Worm (Caenorhabditis elegans) whole organism, late embryonic: ENCODE data around the gene cpb-2.

ENCODE experiments used
- C38D4.7 ChIP-seq: fragments of 200-800 bp; sonication (Bioruptor generic); optimal IDR thresholded peaks from 2 replicates; lab custom pipeline; 2018; ENCODE audit warnings: mild to moderate bottlenecking, missing genetic modification characterization, moderate library complexity, missing compliant biosample characterization
- F13H6.1 ChIP-seq: sonication (generic microtip); optimal IDR thresholded peaks from 2 replicates; lab custom pipeline; 2016; ENCODE audit warnings: missing genetic modification characterization, missing compliant biosample characterization
- K09A11.1 ChIP-seq: sonication (generic microtip); optimal IDR thresholded peaks from 2 replicates; lab custom pipeline; 2017; ENCODE audit warnings: antibody characterized with exemption, mild to moderate bottlenecking, missing genetic modification characterization, missing compliant biosample characterization; ENCODE audit not compliant: insufficient read depth
- Y22D7AL.16 ChIP-seq: sonication (generic microtip); optimal IDR thresholded peaks from 2 replicates; lab custom pipeline; 2016; ENCODE audit warnings: missing genetic modification characterization, missing compliant biosample characterization
- ahr-1 ChIP-seq: sonication (generic microtip); optimal IDR thresholded peaks from 2 replicates; lab custom pipeline; 2016; ENCODE audit warnings: missing genetic modification characterization, missing compliant biosample characterization
- ama-1 ChIP-seq: fragments of 150-350 bp; optimal IDR thresholded peaks from 2 replicates; lab custom pipeline; 2014
- ceh-14 ChIP-seq: sonication (generic microtip); optimal IDR thresholded peaks from 2 replicates; lab custom pipeline; 2016; ENCODE audit warnings: missing genotype, missing genetic modification characterization, missing compliant biosample characterization
- ceh-19 ChIP-seq: fragments of 200-800 bp; sonication (Bioruptor generic); optimal IDR thresholded peaks from 2 replicates; lab custom pipeline; 2018; ENCODE audit warnings: mild to moderate bottlenecking, missing genetic modification characterization, missing compliant biosample characterization
- ceh-2 ChIP-seq: sonication (generic microtip); optimal IDR thresholded peaks from 2 replicates; lab custom pipeline; 2016; ENCODE audit warnings: missing genotype, missing genetic modification characterization, missing compliant biosample characterization
- ceh-22 ChIP-seq: sonication (generic microtip); optimal IDR thresholded peaks from 2 replicates; lab custom pipeline; 2017; ENCODE audit warnings: missing biosample characterization, missing genetic modification characterization
- ceh-31 ChIP-seq: sonication (generic microtip); optimal IDR thresholded peaks from 2 replicates; lab custom pipeline; 2016; ENCODE audit warnings: missing genetic modification characterization, missing compliant biosample characterization
- ceh-34 ChIP-seq: sonication (generic microtip); optimal IDR thresholded peaks from 2 replicates; lab custom pipeline; 2016; ENCODE audit warnings: mild to moderate bottlenecking, missing genetic modification characterization, missing compliant biosample characterization
- ceh-45 ChIP-seq: fragments of 200-800 bp; sonication (Bioruptor generic); IDR thresholded peaks from 2 replicates; pipeline ENCODE4 v1.3.6; 2022; ENCODE audit warnings: missing genetic modification reagents, missing genetic modification characterization, missing compliant biosample characterization
- ceh-48 ChIP-seq: sonication (generic microtip); optimal IDR thresholded peaks from 2 replicates; lab custom pipeline; 2016; ENCODE audit warnings: missing genetic modification characterization, inconsistent platforms, missing compliant biosample characterization
- ceh-6 ChIP-seq: fragments of 200-800 bp; sonication (Bioruptor generic); optimal IDR thresholded peaks from 2 replicates; lab custom pipeline; 2018; ENCODE audit warnings: mild to moderate bottlenecking, missing genetic modification characterization, missing compliant biosample characterization
- dmd-4 ChIP-seq: sonication (generic microtip); optimal IDR thresholded peaks from 2 replicates; lab custom pipeline; 2016; ENCODE audit warnings: borderline replicate concordance, missing genetic modification characterization, missing compliant biosample characterization
- elt-2 ChIP-seq: sonication (generic microtip); optimal IDR thresholded peaks from 2 replicates; lab custom pipeline; 2016; ENCODE audit warnings: missing genetic modification reagents, missing genetic modification characterization, missing compliant biosample characterization
- eyg-1 ChIP-seq: sonication (generic microtip); optimal IDR thresholded peaks from 2 replicates; lab custom pipeline; 2016; ENCODE audit warnings: missing genotype, missing genetic modification characterization, missing compliant biosample characterization
- fax-1 ChIP-seq: sonication (generic microtip); optimal IDR thresholded peaks from 2 replicates; lab custom pipeline; 2016; ENCODE audit warnings: missing genotype, missing genetic modification characterization, missing compliant biosample characterization
- fkh-10 ChIP-seq: fragments of 150-350 bp; optimal IDR thresholded peaks from 2 replicates; lab custom pipeline; 2014; ENCODE audit warnings: missing biosample characterization, missing genetic modification reagents, missing genetic modification characterization
- hlh-13 ChIP-seq: fragments of 200-800 bp; sonication (Bioruptor generic); optimal IDR thresholded peaks from 2 replicates; lab custom pipeline; 2018; ENCODE audit warnings: mild to moderate bottlenecking, missing genetic modification characterization, missing compliant biosample characterization
- hlh-15 ChIP-seq: sonication (generic microtip); optimal IDR thresholded peaks from 2 replicates; lab custom pipeline; 2016; ENCODE audit warnings: missing genetic modification characterization, missing compliant biosample characterization
- hlh-8 ChIP-seq: sonication (generic microtip); optimal IDR thresholded peaks from 2 replicates; lab custom pipeline; 2016; ENCODE audit warnings: missing genotype, missing genetic modification characterization, missing compliant biosample characterization
- lin-11 ChIP-seq: fragments of 200-800 bp; sonication (Bioruptor generic); optimal IDR thresholded peaks from 2 replicates; lab custom pipeline; 2018; ENCODE audit warnings: mild to moderate bottlenecking, missing genetic modification characterization, missing compliant biosample characterization
- mec-3 ChIP-seq: sonication (generic microtip); optimal IDR thresholded peaks from 2 replicates; lab custom pipeline; 2016; ENCODE audit warnings: borderline replicate concordance, missing genetic modification characterization, missing compliant biosample characterization
- nhr-11 ChIP-seq: fragments of 150-350 bp; optimal IDR thresholded peaks from 2 replicates; lab custom pipeline; 2014; ENCODE audit warnings: missing biosample characterization, missing genetic modification characterization
- pag-3 ChIP-seq: sonication (generic microtip); optimal IDR thresholded peaks from 2 replicates; lab custom pipeline; 2016; ENCODE audit warnings: missing compliant biosample characterization, missing genetic modification characterization, borderline replicate concordance
- pax-1 ChIP-seq: fragments of 150-350 bp; optimal IDR thresholded peaks from 2 replicates; lab custom pipeline; 2014; ENCODE audit warnings: missing biosample characterization, missing genetic modification characterization
- pha-4 ChIP-seq: fragments of 150-350 bp; optimal IDR thresholded peaks from 2 replicates; lab custom pipeline; 2018; ENCODE audit warnings: missing biosample characterization, missing genetic modification reagents, missing genetic modification characterization
- pqm-1 ChIP-seq: sonication (generic microtip); optimal IDR thresholded peaks from 2 replicates; lab custom pipeline; 2016; ENCODE audit warnings: missing genetic modification characterization, missing compliant biosample characterization
- pros-1 ChIP-seq: fragments of 150-350 bp; optimal IDR thresholded peaks from 2 replicates; lab custom pipeline; 2014; ENCODE audit warnings: missing biosample characterization, missing genetic modification reagents, missing genetic modification characterization
- ref-2 ChIP-seq: sonication (generic microtip); optimal IDR thresholded peaks from 2 replicates; lab custom pipeline; 2016; ENCODE audit warnings: missing genetic modification characterization, missing compliant biosample characterization
- rnt-1 ChIP-seq: sonication (generic microtip); optimal IDR thresholded peaks from 2 replicates; lab custom pipeline; 2016; ENCODE audit warnings: missing genetic modification characterization, missing compliant biosample characterization
- syd-9 ChIP-seq: sonication (generic microtip); optimal IDR thresholded peaks from 2 replicates; lab custom pipeline; 2016; ENCODE audit warnings: mild to moderate bottlenecking, missing genetic modification characterization, moderate library complexity, missing compliant biosample characterization
- tbx-2 ChIP-seq: sonication (generic microtip); optimal IDR thresholded peaks from 2 replicates; lab custom pipeline; 2016; ENCODE audit warnings: missing genetic modification characterization, missing compliant biosample characterization
- unc-3 ChIP-seq, 2 experiments: fragments of 200-800 bp in 1 of 2; sonication (Bioruptor generic) in 1 of 2; sonication (generic microtip) in 1 of 2; conservative IDR thresholded peaks in 1 of 2; optimal IDR thresholded peaks in 1 of 2; 2 replicates each; pipeline versions ENCODE4 v1.3.6 to Lab custom; 2016 to 2022; ENCODE audit warnings: missing compliant biosample characterization in 2 of 2, missing genetic modification characterization in 2 of 2, missing genetic modification reagents in 1 of 2
- unc-42 ChIP-seq: sonication (generic microtip); optimal IDR thresholded peaks from 2 replicates; lab custom pipeline; 2016; ENCODE audit warnings: missing genotype, missing genetic modification characterization, missing compliant biosample characterization
- unc-55 ChIP-seq: sonication (generic microtip); optimal IDR thresholded peaks from 2 replicates; lab custom pipeline; 2017; ENCODE audit warnings: missing biosample characterization, missing genetic modification reagents, missing genetic modification characterization
- zip-5 ChIP-seq: sonication (generic microtip); optimal IDR thresholded peaks from 2 replicates; lab custom pipeline; 2016; ENCODE audit warnings: missing genetic modification characterization, missing compliant biosample characterization
- ztf-16 ChIP-seq: sonication (generic microtip); optimal IDR thresholded peaks from 2 replicates; lab custom pipeline; 2017; ENCODE audit warnings: missing genetic modification characterization, missing compliant biosample characterization

cpb-2 gene

ce11 chrII:6207252-6207651 is 14.7 kb downstream of the cpb-2 start:
- TF ChIP-seq ama-1 (lab: Kevin White, UChicago): no peak
- no peak for TF ChIP-seq fax-1 (tag; lab: Kevin White, UChicago)
- no peak for TF ChIP-seq syd-9
- peak; percentile 52 for TF ChIP-seq unc-42 (tag; lab: Kevin White, UChicago)
- no peak for TF ChIP-seq zip-5 (tag; lab: Kevin White, UChicago)
- TF ChIP-seq ceh-14: no peak

DNA sequence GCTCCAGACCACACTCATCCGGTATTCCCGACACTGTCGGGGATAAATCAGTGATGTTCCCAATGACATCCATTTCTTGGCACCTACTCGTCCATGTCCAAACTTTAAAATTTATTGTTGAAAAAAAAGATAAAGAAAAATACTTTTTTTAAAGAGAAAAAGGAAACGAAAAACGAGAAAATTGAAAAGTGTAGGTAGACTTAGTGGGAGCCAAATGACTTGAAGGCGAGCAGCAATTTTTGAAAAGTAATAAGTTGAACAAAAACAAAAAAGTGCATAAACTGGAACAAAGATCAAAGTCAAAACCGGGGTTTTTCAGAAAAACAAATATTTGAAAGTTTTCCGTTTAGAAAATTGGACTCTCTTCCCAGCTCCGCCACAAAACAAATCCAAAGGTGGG is 15.5 kb downstream of the cpb-2 start, which contains the start of gene daf-37:
TSS of gene daf-37 (minus strand) at position 101 of the 400 bp plus-strand sequence.
- TF ChIP-seq Y22D7AL.16 (tag; lab: Kevin White, UChicago) (no peak), F13H6.1 (tag; lab: Kevin White, UChicago) (no peak), ceh-14 (no peak), K09A11.1 (tag; lab: Kevin White, UChicago) (no peak), hlh-13 (GFP tag; lab: Kevin White, UChicago) (no peak), ceh-2 (tag; lab: Kevin White, UChicago) (no peak), ztf-16 (tag; lab: Kevin White, UChicago) (no peak), dmd-4 (tag; lab: Kevin White, UChicago) (no peak), pag-3 (tag; lab: Kevin White, UChicago) (no peak), fkh-10 (GFP tag; lab: Kevin White, UChicago) (no peak), eyg-1 (tag; lab: Kevin White, UChicago) (no peak), pax-1 (tag; lab: Kevin White, UChicago) (no peak), unc-3 (GFP tag; conservative IDR thresholded peaks at IDR 0.05; lab: Robert Waterston, UW) (no peak), unc-3 (tag; optimal IDR thresholded peaks at IDR 0.05; lab: Kevin White, UChicago) (no peak), nhr-11 (no peak), ceh-48 (tag; lab: Kevin White, UChicago) (no peak)

DNA sequence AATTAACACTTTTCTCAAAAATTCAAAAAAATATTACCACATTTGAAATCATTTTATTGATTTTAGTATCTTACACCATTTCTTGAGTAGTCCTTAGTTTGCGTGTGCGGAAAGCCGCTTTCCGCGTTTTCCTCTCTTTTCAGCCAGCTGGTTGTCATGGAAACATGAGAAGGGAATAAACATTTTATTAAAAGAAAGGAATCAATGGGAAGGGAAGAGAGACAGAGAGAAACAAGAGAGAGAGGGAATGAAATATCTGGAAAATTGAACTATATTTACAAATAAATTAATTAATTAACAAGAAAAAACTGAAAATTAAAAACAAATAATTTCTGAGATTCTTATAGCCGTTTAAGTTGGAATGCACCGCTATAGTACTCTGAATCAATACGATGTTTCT is 26.8 kb downstream of the cpb-2 start, which contains the start of gene mks-2:
TSS of gene mks-2 (minus strand) at position 101 of the 400 bp plus-strand sequence.
- TF ChIP-seq mec-3 (no peak), pros-1 (no peak), hlh-15 (no peak), ceh-45 (GFP tag; lab: Robert Waterston, UW) (no peak), pax-1 (tag; lab: Kevin White, UChicago) (no peak), ceh-31 (tag; lab: Kevin White, UChicago) (no peak), ceh-6 (GFP tag; lab: Kevin White, UChicago) (no peak), Y22D7AL.16 (tag; lab: Kevin White, UChicago) (no peak), C38D4.7 (no peak), pha-4 (tag; lab: Kevin White, UChicago) (no peak), ref-2 (no peak), ztf-16 (tag; lab: Kevin White, UChicago) (no peak), unc-55 (no peak)

DNA sequence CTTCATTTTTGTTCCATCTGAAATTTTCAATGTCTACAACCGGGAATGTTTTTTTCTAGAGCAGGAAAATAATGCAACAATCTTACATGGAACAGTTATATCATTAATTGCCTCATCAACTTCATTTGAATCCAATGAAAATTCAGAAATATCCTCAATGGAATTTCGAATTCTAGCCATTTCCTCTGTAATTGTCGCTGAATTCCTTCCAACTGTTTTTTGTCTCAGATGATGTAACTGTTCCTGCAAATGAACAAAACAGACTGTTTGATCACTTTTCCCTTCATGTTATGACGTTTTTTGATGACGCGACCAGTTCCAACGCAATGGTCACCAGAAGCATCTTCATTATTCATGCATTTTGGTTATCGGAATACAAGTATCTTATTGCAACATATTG is 28.9 kb downstream of the cpb-2 start:
- no peak for TF ChIP-seq rnt-1 (tag; lab: Kevin White, UChicago)
- TF ChIP-seq ceh-48 (tag; lab: Kevin White, UChicago): no peak
- no peak for TF ChIP-seq pha-4 (tag; lab: Kevin White, UChicago)
- no peak for TF ChIP-seq ref-2
- no peak for TF ChIP-seq lin-11 (tag; lab: Kevin White, UChicago)
- TF ChIP-seq ceh-19 (GFP tag; lab: Kevin White, UChicago): no peak
- TF ChIP-seq pros-1: no peak
- no peak for TF ChIP-seq ceh-34 (tag; lab: Kevin White, UChicago)
- TF ChIP-seq tbx-2 (tag; lab: Kevin White, UChicago): no peak
- TF ChIP-seq ahr-1: no peak
- no peak for TF ChIP-seq ceh-2 (tag; lab: Kevin White, UChicago)
- no peak for TF ChIP-seq elt-2 (tag; lab: Kevin White, UChicago)
- no peak for TF ChIP-seq pqm-1 (tag; lab: Kevin White, UChicago)
- TF ChIP-seq hlh-13 (GFP tag; lab: Kevin White, UChicago): no peak
- no peak for TF ChIP-seq hlh-8
- no peak for TF ChIP-seq ceh-22 (tag; lab: Kevin White, UChicago)
